Worm (Caenorhabditis elegans) whole organism, late embryonic: Measurements from ENCODE around the gene fbxa-29.

Source experiments
- C38D4.7 ChIP-seq: fragments of 200-800 bp; sonication (Bioruptor generic); optimal IDR thresholded peaks from 2 replicates; lab custom pipeline; 2018; ENCODE audit warnings: mild to moderate bottlenecking, missing genetic modification characterization, moderate library complexity, missing compliant biosample characterization
- K02D7.2 ChIP-seq: sonication (generic microtip); optimal IDR thresholded peaks from 2 replicates; lab custom pipeline; 2017; ENCODE audit warnings: mild to moderate bottlenecking, missing genetic modification characterization, missing compliant biosample characterization
- K09A11.1 ChIP-seq: sonication (generic microtip); optimal IDR thresholded peaks from 2 replicates; lab custom pipeline; 2017; ENCODE audit warnings: antibody characterized with exemption, mild to moderate bottlenecking, missing genetic modification characterization, missing compliant biosample characterization; ENCODE audit not compliant: insufficient read depth
- T23F11.4 ChIP-seq: fragments of 200-800 bp; sonication (Bioruptor generic); optimal IDR thresholded peaks from 2 replicates; lab custom pipeline; 2018; ENCODE audit warnings: mild to moderate bottlenecking, missing genetic modification characterization, missing compliant biosample characterization
- ahr-1 ChIP-seq: sonication (generic microtip); optimal IDR thresholded peaks from 2 replicates; lab custom pipeline; 2016; ENCODE audit warnings: missing genetic modification characterization, missing compliant biosample characterization
- ceh-14 ChIP-seq: sonication (generic microtip); optimal IDR thresholded peaks from 2 replicates; lab custom pipeline; 2016; ENCODE audit warnings: missing genotype, missing genetic modification characterization, missing compliant biosample characterization
- ceh-19 ChIP-seq: fragments of 200-800 bp; sonication (Bioruptor generic); optimal IDR thresholded peaks from 2 replicates; lab custom pipeline; 2018; ENCODE audit warnings: mild to moderate bottlenecking, missing genetic modification characterization, missing compliant biosample characterization
- ceh-2 ChIP-seq: sonication (generic microtip); optimal IDR thresholded peaks from 2 replicates; lab custom pipeline; 2016; ENCODE audit warnings: missing genotype, missing genetic modification characterization, missing compliant biosample characterization
- ceh-24 ChIP-seq: sonication (generic microtip); optimal IDR thresholded peaks from 2 replicates; lab custom pipeline; 2016; ENCODE audit warnings: mild to moderate bottlenecking, missing genetic modification characterization, missing compliant biosample characterization
- ceh-30 ChIP-seq: fragments of 150-350 bp; optimal IDR thresholded peaks from 2 replicates; lab custom pipeline; 2014; ENCODE audit warnings: missing biosample characterization, missing genetic modification characterization
- ceh-9 ChIP-seq: sonication (generic microtip); optimal IDR thresholded peaks from 2 replicates; lab custom pipeline; 2016; ENCODE audit warnings: mild to moderate bottlenecking, missing genetic modification characterization, inconsistent platforms, missing compliant biosample characterization
- dmd-4 ChIP-seq: sonication (generic microtip); optimal IDR thresholded peaks from 2 replicates; lab custom pipeline; 2016; ENCODE audit warnings: borderline replicate concordance, missing genetic modification characterization, missing compliant biosample characterization
- dve-1 ChIP-seq: sonication (generic microtip); optimal IDR thresholded peaks from 2 replicates; lab custom pipeline; 2017; ENCODE audit warnings: antibody characterized with exemption, mild to moderate bottlenecking, missing genetic modification characterization, missing compliant biosample characterization
- fkh-6 ChIP-seq: sonication (generic microtip); optimal IDR thresholded peaks from 2 replicates; lab custom pipeline; 2016; ENCODE audit warnings: missing genetic modification characterization, missing compliant biosample characterization
- gmeb-2 ChIP-seq: sonication (generic microtip); optimal IDR thresholded peaks from 2 replicates; lab custom pipeline; 2016; ENCODE audit warnings: missing genetic modification characterization, inconsistent platforms, missing compliant biosample characterization
- hlh-13 ChIP-seq: fragments of 200-800 bp; sonication (Bioruptor generic); optimal IDR thresholded peaks from 2 replicates; lab custom pipeline; 2018; ENCODE audit warnings: mild to moderate bottlenecking, missing genetic modification characterization, missing compliant biosample characterization
- hlh-6 ChIP-seq: sonication (generic microtip); optimal IDR thresholded peaks from 2 replicates; lab custom pipeline; 2016; ENCODE audit warnings: missing genotype, missing genetic modification characterization, missing compliant biosample characterization
- madf-2 ChIP-seq: sonication (generic microtip); optimal IDR thresholded peaks from 2 replicates; lab custom pipeline; 2017; ENCODE audit warnings: missing genetic modification characterization, missing compliant biosample characterization
- mec-3 ChIP-seq: sonication (generic microtip); optimal IDR thresholded peaks from 2 replicates; lab custom pipeline; 2016; ENCODE audit warnings: borderline replicate concordance, missing genetic modification characterization, missing compliant biosample characterization
- nfya-1 ChIP-seq: sonication (generic microtip); optimal IDR thresholded peaks from 2 replicates; lab custom pipeline; 2017; ENCODE audit warnings: missing genetic modification characterization, mild to moderate bottlenecking, missing compliant biosample characterization, antibody characterized with exemption, moderate library complexity
- nhr-11 ChIP-seq: fragments of 150-350 bp; optimal IDR thresholded peaks from 2 replicates; lab custom pipeline; 2014; ENCODE audit warnings: missing biosample characterization, missing genetic modification characterization
- nhr-232 ChIP-seq: sonication (generic microtip); optimal IDR thresholded peaks from 2 replicates; lab custom pipeline; 2016; ENCODE audit warnings: missing genetic modification characterization, missing compliant biosample characterization
- npax-4 ChIP-seq: sonication (generic microtip); optimal IDR thresholded peaks from 2 replicates; lab custom pipeline; 2016; ENCODE audit warnings: missing genetic modification characterization, missing compliant biosample characterization
- pag-3 ChIP-seq: sonication (generic microtip); optimal IDR thresholded peaks from 2 replicates; lab custom pipeline; 2016; ENCODE audit warnings: missing compliant biosample characterization, missing genetic modification characterization, borderline replicate concordance
- pat-9 ChIP-seq: fragments of 200-800 bp; sonication (Bioruptor generic); optimal IDR thresholded peaks from 2 replicates; lab custom pipeline; 2018; ENCODE audit warnings: mild to moderate bottlenecking, missing genetic modification characterization, moderate library complexity, missing compliant biosample characterization
- pax-1 ChIP-seq: fragments of 150-350 bp; optimal IDR thresholded peaks from 2 replicates; lab custom pipeline; 2014; ENCODE audit warnings: missing biosample characterization, missing genetic modification characterization
- pha-2 ChIP-seq: sonication (generic microtip); optimal IDR thresholded peaks from 2 replicates; lab custom pipeline; 2017; ENCODE audit warnings: mild to moderate bottlenecking, missing genetic modification characterization, missing compliant biosample characterization
- pqm-1 ChIP-seq: sonication (generic microtip); optimal IDR thresholded peaks from 2 replicates; lab custom pipeline; 2016; ENCODE audit warnings: missing genetic modification characterization, missing compliant biosample characterization
- pros-1 ChIP-seq: fragments of 150-350 bp; optimal IDR thresholded peaks from 2 replicates; lab custom pipeline; 2014; ENCODE audit warnings: missing biosample characterization, missing genetic modification reagents, missing genetic modification characterization
- ref-2 ChIP-seq: sonication (generic microtip); optimal IDR thresholded peaks from 2 replicates; lab custom pipeline; 2016; ENCODE audit warnings: missing genetic modification characterization, missing compliant biosample characterization
- rnt-1 ChIP-seq: sonication (generic microtip); optimal IDR thresholded peaks from 2 replicates; lab custom pipeline; 2016; ENCODE audit warnings: missing genetic modification characterization, missing compliant biosample characterization
- sox-2 ChIP-seq: fragments of 200-800 bp; sonication (Bioruptor generic); IDR thresholded peaks from 2 replicates; pipeline ENCODE4 v1.3.6; 2022; ENCODE audit warnings: missing genetic modification reagents, missing genetic modification characterization, missing compliant biosample characterization
- sox-4 ChIP-seq: sonication (generic microtip); optimal IDR thresholded peaks from 2 replicates; lab custom pipeline; 2017; ENCODE audit warnings: mild to moderate bottlenecking, missing genetic modification characterization, inconsistent platforms, missing compliant biosample characterization
- syd-9 ChIP-seq: sonication (generic microtip); optimal IDR thresholded peaks from 2 replicates; lab custom pipeline; 2016; ENCODE audit warnings: mild to moderate bottlenecking, missing genetic modification characterization, moderate library complexity, missing compliant biosample characterization

Gene fbxa-29

DNA sequence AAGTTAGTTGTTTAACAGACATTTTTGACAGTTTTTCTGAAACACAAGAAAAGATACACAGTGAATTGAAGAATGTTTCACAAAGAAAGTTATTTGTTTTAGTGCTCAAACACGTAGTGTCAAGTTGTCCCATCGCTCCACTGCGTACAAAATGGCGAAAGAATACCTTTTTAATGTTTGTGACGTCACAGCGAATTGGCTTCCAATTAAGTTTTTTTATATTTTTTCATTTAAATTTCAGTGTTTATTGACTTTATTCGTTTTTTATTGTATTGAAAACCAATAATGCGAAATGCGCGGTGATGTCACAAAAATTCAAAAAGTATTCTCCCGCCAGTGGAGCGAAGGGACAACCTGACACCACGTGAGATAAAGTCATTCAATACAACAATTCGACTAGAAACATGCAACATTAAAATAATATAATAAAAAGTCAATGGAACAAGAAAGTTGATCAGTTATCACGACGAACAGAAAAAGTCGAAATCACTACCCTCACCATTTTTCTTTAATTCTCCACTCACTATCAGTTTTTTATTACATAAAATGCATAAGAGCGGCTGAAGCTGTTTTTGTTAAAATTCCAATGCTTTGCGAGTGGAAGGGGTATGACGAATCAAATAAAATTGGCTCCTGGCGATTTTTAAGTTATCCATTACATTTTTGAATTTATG is at the start of gene fbxa-29:
Gene fbxa-29, minus strand, starts transcription at position 51 of the 674 bp plus-strand sequence.
- no peak for TF ChIP-seq npax-4 (tag; lab: Kevin White, UChicago)
- TF ChIP-seq gmeb-2: no peak
- TF ChIP-seq ceh-24 (tag; lab: Kevin White, UChicago): no peak
- TF ChIP-seq sox-2 (GFP tag; lab: Robert Waterston, UW): no peak
- no peak for TF ChIP-seq hlh-13 (GFP tag; lab: Kevin White, UChicago)

DNA sequence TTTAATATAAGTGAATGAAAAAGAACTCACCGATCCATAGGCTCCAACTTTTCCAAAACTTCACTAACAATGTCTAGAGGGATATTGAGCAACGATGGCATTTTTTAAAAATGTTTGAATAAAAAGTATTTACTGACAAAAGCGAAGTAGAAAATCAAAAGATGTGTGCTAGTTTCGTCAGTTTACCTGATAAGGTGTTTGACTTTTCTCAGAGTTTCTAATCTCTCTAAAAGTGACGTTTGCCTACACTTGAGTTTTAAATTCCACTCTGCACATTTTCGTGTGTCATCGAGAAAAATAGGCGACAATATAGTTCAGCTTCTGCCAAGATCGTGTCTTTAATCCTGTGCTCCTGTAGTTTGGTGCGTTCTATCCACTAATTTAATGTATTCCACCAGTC is 48.1 kb upstream of the fbxa-29 start, which contains the start of gene fbxa-15:
Gene fbxa-15, minus strand, starts transcription at position 101 of the 400 bp plus-strand sequence.
- TF ChIP-seq pros-1 (tag; lab: Kevin White, UChicago) (no peak), ceh-9 (tag; lab: Kevin White, UChicago) (no peak), ceh-14 (no peak), rnt-1 (tag; lab: Kevin White, UChicago) (no peak)

DNA sequence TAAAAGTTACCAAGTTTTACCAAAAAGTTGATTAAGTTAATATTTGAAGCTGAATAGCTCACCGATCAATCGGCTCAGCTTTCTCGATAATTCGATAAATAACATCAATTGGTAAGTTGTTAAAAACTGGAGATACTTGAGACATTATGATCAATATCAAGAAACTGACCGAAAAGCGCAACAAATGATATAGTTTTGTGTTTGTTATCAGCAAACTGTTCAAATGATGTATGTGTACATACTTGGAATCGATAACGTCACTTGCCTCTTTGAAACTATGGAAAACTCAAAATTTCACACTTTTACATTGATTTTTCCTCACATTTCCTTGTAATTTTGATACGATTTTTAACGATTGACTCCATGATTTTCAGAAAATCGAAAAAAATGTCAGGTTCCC is 41.5 kb upstream of the fbxa-29 start, which contains the start of the genes fbxa-80 and fbxa-19:
Gene fbxa-80, minus strand, starts transcription at position 173 of the 400 bp plus-strand sequence.
Gene fbxa-19, plus strand, starts transcription at position 364 of the 400 bp plus-strand sequence.
- TF ChIP-seq C38D4.7 (GFP tag; lab: Kevin White, UChicago) (no peak), hlh-13 (GFP tag; lab: Kevin White, UChicago) (no peak), madf-2 (tag; lab: Kevin White, UChicago) (no peak), mec-3 (tag; lab: Kevin White, UChicago) (no peak), ceh-24 (tag; lab: Kevin White, UChicago) (no peak), dmd-4 (tag; lab: Kevin White, UChicago) (no peak), pag-3 (tag; lab: Kevin White, UChicago) (no peak), nfya-1 (tag; lab: Kevin White, UChicago) (no peak), dve-1 (tag; lab: Kevin White, UChicago) (no peak), ceh-19 (GFP tag; lab: Kevin White, UChicago) (no peak), K09A11.1 (tag; lab: Kevin White, UChicago) (no peak), K02D7.2 (no peak), pqm-1 (tag; lab: Kevin White, UChicago) (no peak), hlh-6 (tag; lab: Kevin White, UChicago) (no peak), pha-2 (no peak), fkh-6 (no peak), pax-1 (no peak), T23F11.4 (no peak), ref-2 (no peak)

DNA sequence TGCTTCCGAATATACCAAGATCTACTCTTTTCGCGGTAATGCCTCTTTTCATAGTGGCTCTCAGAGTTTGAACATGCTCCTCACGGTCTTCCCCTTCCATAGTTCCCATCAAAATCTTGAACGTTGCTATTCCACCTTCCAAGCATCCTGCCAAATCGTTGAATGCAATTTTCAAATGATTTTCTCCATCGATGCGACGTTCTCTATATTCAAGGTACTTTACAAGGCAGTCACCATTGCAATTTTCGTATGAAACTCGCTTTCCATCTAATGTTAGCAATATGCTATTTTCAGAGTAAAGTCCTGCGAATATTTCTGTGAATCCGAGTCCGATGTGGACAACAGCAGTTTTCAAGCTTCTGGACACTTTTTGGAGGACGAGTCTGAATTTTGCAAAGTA is 40.8 kb upstream of the fbxa-29 start:
- no peak for TF ChIP-seq ceh-30 (tag; lab: Kevin White, UChicago)
- no peak for TF ChIP-seq sox-4

DNA sequence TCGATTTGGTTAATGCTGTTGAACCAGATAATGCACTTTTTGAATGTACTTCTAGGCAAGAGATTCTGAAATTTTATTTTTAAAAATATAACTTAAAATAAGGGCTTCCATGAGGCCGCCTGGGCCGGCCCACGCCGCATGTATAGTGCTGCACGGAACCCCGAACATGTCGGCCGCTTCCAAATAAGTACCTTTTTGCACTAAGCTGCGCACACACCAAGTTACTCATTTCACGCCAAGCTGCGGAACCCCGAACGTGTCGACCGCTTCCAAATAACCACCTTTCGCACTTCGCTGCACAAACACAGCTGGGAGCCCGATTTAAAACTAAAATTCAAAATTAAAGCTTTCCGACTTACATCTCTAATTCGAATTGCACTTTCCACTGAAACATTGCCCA is 37.9 kb upstream of the fbxa-29 start:
- TF ChIP-seq nhr-232: no peak
- TF ChIP-seq pax-1: no peak
- no peak for TF ChIP-seq madf-2 (tag; lab: Kevin White, UChicago)
- TF ChIP-seq gmeb-2: no peak
- no peak for TF ChIP-seq pros-1 (tag; lab: Kevin White, UChicago)
- TF ChIP-seq ceh-2: no peak
- no peak for TF ChIP-seq ahr-1
- TF ChIP-seq nhr-11 (tag; lab: Kevin White, UChicago): no peak
- no peak for TF ChIP-seq rnt-1 (tag; lab: Kevin White, UChicago)
- no peak for TF ChIP-seq syd-9
- no peak for TF ChIP-seq pat-9 (tag; lab: Kevin White, UChicago)
